Worm (Caenorhabditis elegans): ENCODE measurements around the gene clec-9.
"Not testable (repeated sequence)": the region's sequence is repeated elsewhere in the genome, so short reads cannot be mapped to it uniquely, and the experiment has no call there.

DNA sequence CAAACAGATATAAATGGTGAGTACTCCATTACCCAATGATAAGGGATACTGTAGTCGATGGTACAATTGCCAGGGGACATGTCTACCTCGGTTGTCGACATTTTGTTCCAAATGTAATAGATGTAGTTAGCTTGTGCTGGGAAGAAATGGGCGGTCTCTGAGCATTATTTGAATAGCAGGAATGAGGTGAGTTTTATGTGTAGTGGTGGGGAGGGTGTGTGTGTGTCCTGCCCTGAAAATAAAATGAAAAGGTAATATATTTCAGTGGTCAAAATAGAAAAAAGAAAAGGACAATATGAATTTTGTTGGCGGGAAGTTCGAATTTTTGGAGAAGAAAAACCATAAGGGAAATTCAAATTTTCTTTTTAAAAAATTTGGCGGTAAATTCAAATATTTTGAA is 45.6 kb downstream of the clec-9 start, which contains the start of gene Y70C5B.2:
- not testable (repeated sequence) for TF ChIP-seq odd-2 (tag; optimal IDR thresholded peaks at IDR 0.05); fkh-10 (GFP tag; optimal IDR thresholded peaks at IDR 0.05); ceh-31 (tag; optimal IDR thresholded peaks at IDR 0.05); nhr-11 (tag; optimal IDR thresholded peaks at IDR 0.05); eyg-1 (tag; optimal IDR thresholded peaks at IDR 0.05); tbx-2 (tag; optimal IDR thresholded peaks at IDR 0.05); pha-4 (tag; optimal IDR thresholded peaks at IDR 0.05); dve-1 (tag; optimal IDR thresholded peaks at IDR 0.05)
